ENCODE assay signal across 1 fruit fly cellular context in the genomic region with DNA sequence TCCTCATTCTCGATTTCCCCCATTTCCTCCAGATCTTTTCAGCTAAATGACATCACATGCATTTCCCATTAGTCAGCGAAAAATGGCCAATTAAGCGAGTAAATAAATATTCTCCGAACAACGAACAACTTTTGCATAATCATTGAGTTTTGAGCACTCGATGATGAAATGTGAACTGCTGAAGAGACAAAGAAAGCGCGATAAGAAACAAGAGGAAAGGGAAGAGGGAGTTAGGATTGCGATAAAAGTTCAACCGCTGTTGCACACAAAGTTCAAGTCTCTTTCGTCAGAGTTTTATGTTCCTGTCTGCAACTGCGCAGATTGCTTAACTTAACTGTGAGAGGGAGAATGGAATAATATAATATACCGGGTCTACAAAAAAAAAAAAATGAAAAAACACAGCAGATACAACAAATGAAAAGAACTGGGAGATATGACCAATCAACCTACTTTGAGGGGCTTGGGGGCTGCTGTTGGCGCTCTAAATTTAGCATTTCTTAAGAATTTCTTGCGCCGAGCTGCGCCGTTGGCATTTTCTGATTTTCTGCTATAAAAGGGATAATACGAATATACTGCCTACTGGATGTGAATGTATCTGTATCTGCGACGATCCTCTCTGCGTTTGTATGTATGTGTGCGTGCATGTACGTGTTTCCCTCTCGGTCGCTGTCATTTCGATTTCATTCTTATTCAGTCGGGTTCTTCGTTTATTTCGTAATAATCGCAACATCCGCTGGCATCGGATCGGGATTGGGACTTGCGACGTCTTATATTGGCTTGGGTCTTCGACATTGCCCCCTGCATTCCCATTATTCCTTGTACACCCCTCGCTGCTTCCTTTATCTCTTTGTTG.
TF ChIP-seq lines count a peak whose summit lies in the region.

No protein-coding gene starts in this region.

TF ChIP-seq in whole organism, prepupa, 60 proteins besides CTCF, POLR2A, EP300 and RAD21 (continued from another document):
- TF ChIP-seq CG11762 (GFP tag; optimal IDR thresholded peaks at IDR 0.05; lab: Kevin White, UChicago; ENCODE audit: insufficient read depth) (no peak), ss (GFP tag; optimal IDR thresholded peaks at IDR 0.05; lab: Kevin White, UChicago) (peak; percentile 53 to 72), Hr38 (GFP tag; optimal IDR thresholded peaks at IDR 0.05; lab: Kevin White, UChicago) (no peak), Eip75B (GFP tag; optimal IDR thresholded peaks at IDR 0.05; lab: Kevin White, UChicago) (peak; percentile 76)
